Fruit fly (Drosophila melanogaster) whole organism, prepupa: ENCODE measurements around the gene lilli.

Experiments used
- CG16779 ChIP-seq: fragments of 200-800 bp; sonication (Bioruptor generic); optimal IDR thresholded peaks from 3 replicates; lab custom pipeline; 2017; ENCODE audit warnings: missing biosample characterization, mild to moderate bottlenecking, missing genetic modification characterization
- Gug ChIP-seq: fragments of 200-800 bp; sonication (Bioruptor generic); IDR thresholded peaks from 2 replicates; pipeline ENCODE4 v1.3.6; 2022; ENCODE audit warnings: missing biosample characterization, missing genetic modification characterization
- Sox14 ChIP-seq: fragments of 200-800 bp; sonication (Bioruptor generic); optimal IDR thresholded peaks from 3 replicates; lab custom pipeline; 2016; ENCODE audit warnings: missing biosample characterization, missing genetic modification characterization
- dsx ChIP-seq: fragments of 200-800 bp; optimal IDR thresholded peaks from 3 replicates; lab custom pipeline; 2019; ENCODE audit warnings: missing biosample characterization, mild to moderate bottlenecking, missing genetic modification characterization, moderate library complexity; ENCODE audit not compliant: poor library complexity, severe bottlenecking
- net ChIP-seq: fragments of 200-800 bp; sonication (Bioruptor generic); optimal IDR thresholded peaks from 3 replicates; lab custom pipeline; 2016; ENCODE audit warnings: missing biosample characterization, missing genetic modification characterization
- topi ChIP-seq: fragments of 200-800 bp; sonication (Bioruptor generic); optimal IDR thresholded peaks from 3 replicates; lab custom pipeline; 2016; ENCODE audit warnings: missing biosample characterization, missing genetic modification characterization

DNA sequence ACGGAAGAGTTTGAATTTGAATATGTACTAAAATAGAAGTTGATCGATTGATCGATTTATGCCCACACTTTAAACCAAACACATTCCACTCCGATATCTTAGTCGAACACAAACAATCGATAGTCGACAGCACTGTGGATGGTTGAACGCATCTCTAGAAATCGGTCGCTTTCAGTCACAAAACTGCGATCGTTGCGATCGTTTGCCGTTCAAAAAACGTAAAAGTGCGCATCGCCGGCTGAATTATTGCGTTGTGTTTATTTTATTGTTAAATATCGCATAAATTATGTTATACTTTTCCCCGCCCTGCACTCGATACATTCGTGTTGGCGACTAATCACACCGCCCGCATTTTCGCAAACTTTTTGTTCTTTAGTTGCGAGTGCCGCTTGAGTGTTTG, 113.4 kb downstream of the lilli start, which contains the start of gene Ccdc85:
- TF ChIP-seq Sox14 (peak; percentile 12), Gug (no peak), dsx (no peak), net (GFP tag; lab: Kevin White, UChicago) (no peak), topi (GFP tag; lab: Kevin White, UChicago) (no peak), CG16779 (no peak)
